Worm (Caenorhabditis elegans): ENCODE results near the gene ZC373.3.

DNA sequence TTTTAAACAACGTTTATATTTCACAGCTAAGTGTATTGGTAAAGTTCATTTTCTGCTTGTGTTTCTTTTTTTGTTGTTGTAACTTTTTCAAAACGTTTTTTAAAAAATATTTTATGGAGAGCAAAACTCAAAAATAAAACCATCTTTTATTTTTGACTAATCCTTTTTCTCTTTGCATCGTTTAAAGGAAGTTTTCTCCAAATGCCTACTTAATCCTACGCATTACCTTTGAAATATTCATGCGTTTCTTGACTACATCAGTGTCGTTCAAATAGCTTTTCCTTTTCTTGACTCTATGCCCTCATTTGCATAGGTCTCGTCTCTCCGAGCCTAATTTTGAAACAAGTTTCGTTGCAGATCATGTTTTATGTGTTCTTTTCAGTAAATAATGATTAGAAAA, 20.8 kb downstream of the ZC373.3 start:
- no peak for TF ChIP-seq aly-1 (tag; optimal IDR thresholded peaks at IDR 0.05)
- no peak for TF ChIP-seq hnd-1 (tag; optimal IDR thresholded peaks at IDR 0.05)
- TF ChIP-seq flt-1 (GFP tag; IDR thresholded peaks at IDR 0.05) = no peak
- no peak for TF ChIP-seq ceh-36 (tag; optimal IDR thresholded peaks at IDR 0.05)
- no peak for TF ChIP-seq hmg-4 (GFP tag; optimal IDR thresholded peaks at IDR 0.05)
- no peak for TF ChIP-seq ama-1 (optimal IDR thresholded peaks at IDR 0.05)
- no peak for TF ChIP-seq tbx-37 (GFP tag; conservative IDR thresholded peaks at IDR 0.05)
- TF ChIP-seq F13C5.2 (tag; optimal IDR thresholded peaks at IDR 0.05) = no peak
- TF ChIP-seq hmbx-1 (tag; optimal IDR thresholded peaks at IDR 0.05) = no peak

Data from whole organism, early embryonic.